Fruit fly (Drosophila melanogaster): ENCODE data around the gene CG15239.
A peak's percentile ranks its signal among the peaks of the same experiment; 100 is the strongest.

CG15239 gene

DNA sequence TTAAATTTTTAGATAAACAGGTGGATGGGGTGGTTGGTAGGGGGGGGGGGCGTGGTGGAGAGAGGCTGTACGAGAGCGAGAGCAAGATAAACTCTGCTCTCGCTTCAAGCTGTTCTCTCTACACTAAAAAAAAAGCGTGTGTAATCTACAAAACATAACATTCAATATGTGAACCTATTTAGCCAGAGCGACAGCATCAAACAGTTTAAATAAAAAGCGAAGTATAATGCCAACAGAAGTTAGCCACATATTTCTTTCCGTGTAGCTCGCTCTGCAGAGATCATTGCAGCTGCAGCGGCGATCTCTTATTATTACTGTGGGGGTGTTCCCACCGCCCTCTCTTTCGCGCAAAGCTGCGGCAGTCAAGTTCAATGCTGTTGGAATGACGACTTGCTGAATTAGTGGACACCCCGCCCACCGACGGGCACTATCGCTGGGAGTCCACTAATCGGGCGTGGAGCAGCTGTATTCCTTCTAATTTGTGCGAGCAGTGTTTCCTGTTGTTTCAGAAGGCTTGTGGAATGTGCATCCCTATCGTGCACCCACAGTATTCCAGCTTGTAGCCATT, 15.4 kb upstream of the CG15239 start, which contains the start of gene CG2930 (continued):
- TF ChIP-seq CG6854 (GFP tag; optimal IDR thresholded peaks at IDR 0.05), result peak; percentile 52
- TF ChIP-seq CG10366 (GFP tag; IDR thresholded peaks at IDR 0.05), result peak; percentile 89
- peak; percentile 88 for TF ChIP-seq tgo (GFP tag; IDR thresholded peaks at IDR 0.05)
- TF ChIP-seq CG11723 (GFP tag; optimal IDR thresholded peaks at IDR 0.05), result peak; percentile 70
- peak; percentile 70 for TF ChIP-seq CG33213 (GFP tag; optimal IDR thresholded peaks at IDR 0.05)
- peak; percentile 57 for TF ChIP-seq trem (tag; optimal IDR thresholded peaks at IDR 0.05)
- 0 out of 2 replicates have a peak, but pooled peaks have one; percentile 27 for TF ChIP-seq CG31224 (GFP tag; IDR thresholded peaks at IDR 0.05)
- peak; percentile 34 for TF ChIP-seq Ets97D (GFP tag; optimal IDR thresholded peaks at IDR 0.05)
- TF ChIP-seq tna (GFP tag; IDR thresholded peaks at IDR 0.05; ENCODE audit: partially characterized antibody), result no peak
- peak; percentile 69 for TF ChIP-seq her (GFP tag; optimal IDR thresholded peaks at IDR 0.05)
- peak; percentile 58 for TF ChIP-seq E2f2 (GFP tag; IDR thresholded peaks at IDR 0.05)
- peak; percentile 77 for TF ChIP-seq ro (GFP tag; IDR thresholded peaks at IDR 0.05)
- TF ChIP-seq CG4617 (GFP tag; optimal IDR thresholded peaks at IDR 0.05; ENCODE audit: borderline replicate concordance), result peak; percentile 30
- TF ChIP-seq Xrp1 (GFP tag; IDR thresholded peaks at IDR 0.05), result peak; percentile 93
- peak; percentile 75 for TF ChIP-seq CG7556 (GFP tag; optimal IDR thresholded peaks at IDR 0.05)
- TF ChIP-seq CG33557 (GFP tag; optimal IDR thresholded peaks at IDR 0.05), result peak; percentile 58
- peak; percentile 89 for TF ChIP-seq ase (GFP tag; IDR thresholded peaks at IDR 0.05)
- TF ChIP-seq CG9817 (tag; optimal IDR thresholded peaks at IDR 0.05), result peak; percentile 59
- peak; percentile 94 for TF ChIP-seq Med (GFP tag)
- no peak for TF ChIP-seq bigmax (GFP tag; optimal IDR thresholded peaks at IDR 0.05)
- peak; percentile 85 for TF ChIP-seq croc (GFP tag; conservative IDR thresholded peaks at IDR 0.05)
- peak; percentile 78 for TF ChIP-seq salm (tag; optimal IDR thresholded peaks at IDR 0.05)
- peak; percentile 82 for TF ChIP-seq Rfx (GFP tag; IDR thresholded peaks at IDR 0.05)
- no peak for TF ChIP-seq BEAF-32 (GFP tag; optimal IDR thresholded peaks at IDR 0.05)
- TF ChIP-seq CrebB (tag; optimal IDR thresholded peaks at IDR 0.05), result peak; percentile 63
- peak; percentile 82 for TF ChIP-seq sim (GFP tag; IDR thresholded peaks at IDR 0.05)
- peak; percentile 80 for TF ChIP-seq Nf-YA (GFP tag; IDR thresholded peaks at IDR 0.05)
- TF ChIP-seq Trl (optimal IDR thresholded peaks at IDR 0.05), result peak in 1 of 2 experiments; percentile 31
- peak; percentile 67 for TF ChIP-seq Trl (GFP tag; optimal IDR thresholded peaks at IDR 0.05)
- peak; percentile 86 for TF ChIP-seq Mrtf (GFP tag; IDR thresholded peaks at IDR 0.05)
- peak; percentile 81 for TF ChIP-seq ewg (GFP tag; optimal IDR thresholded peaks at IDR 0.05)
- peak; percentile 90 for TF ChIP-seq ken (GFP tag; IDR thresholded peaks at IDR 0.05)
- peak; percentile 81 for TF ChIP-seq CG15269 (tag; optimal IDR thresholded peaks at IDR 0.05)
- TF ChIP-seq abd-A (tag; optimal IDR thresholded peaks at IDR 0.05), result no peak
- TF ChIP-seq NFAT (GFP tag; IDR thresholded peaks at IDR 0.05), result peak; percentile 60
- peak; percentile 64 for TF ChIP-seq dm (GFP tag; optimal IDR thresholded peaks at IDR 0.05)
- no peak for TF ChIP-seq vfl (GFP tag; optimal IDR thresholded peaks at IDR 0.05)
- TF ChIP-seq bowl (GFP tag; IDR thresholded peaks at IDR 0.05), result peak; percentile 74; the same call in 1 of the 2 replicates
- peak; percentile 93 for TF ChIP-seq ara (GFP tag; IDR thresholded peaks at IDR 0.05)
- peak; percentile 59 for TF ChIP-seq CG9437 (GFP tag; optimal IDR thresholded peaks at IDR 0.05)
- TF ChIP-seq emc (GFP tag; optimal IDR thresholded peaks at IDR 0.05), result peak; percentile 20
- peak; percentile 85 for TF ChIP-seq wor (GFP tag; IDR thresholded peaks at IDR 0.05)
- TF ChIP-seq CG17829 (tag; optimal IDR thresholded peaks at IDR 0.05), result peak; percentile 76
- TF ChIP-seq TFAM (GFP tag; optimal IDR thresholded peaks at IDR 0.05), result peak; percentile 49
- peak; percentile 84 for TF ChIP-seq CG16863 (GFP tag; optimal IDR thresholded peaks at IDR 0.05)
- no peak for TF ChIP-seq sc (optimal IDR thresholded peaks at IDR 0.05)
- peak; percentile 84 for TF ChIP-seq sc (GFP tag; optimal IDR thresholded peaks at IDR 0.05)
- TF ChIP-seq az2 (GFP tag; optimal IDR thresholded peaks at IDR 0.05), result peak; percentile 87
- TF ChIP-seq ERR (GFP tag; optimal IDR thresholded peaks at IDR 0.05), result peak; percentile 56
- TF ChIP-seq trh (GFP tag; optimal IDR thresholded peaks at IDR 0.05), result peak; percentile 54
- peak; percentile 89 for TF ChIP-seq lmd (GFP tag; IDR thresholded peaks at IDR 0.05)
- peak; percentile 80 for TF ChIP-seq aop (GFP tag; IDR thresholded peaks at IDR 0.05)
